Worm (Caenorhabditis elegans) whole organism, mixed stage, embryonic: ENCODE data around the gene ZK354.7.

Experiments used
- bed-3 ChIP-seq: fragments of 200-800 bp; sonication (Bioruptor generic); optimal IDR thresholded peaks from 3 replicates; lab custom pipeline; 2018; ENCODE audit warnings: mild to moderate bottlenecking, missing genetic modification characterization, moderate library complexity, missing compliant biosample characterization
- hlh-1 ChIP-seq: fragments of 150-350 bp; optimal IDR thresholded peaks from 2 replicates; lab custom pipeline; 2014; ENCODE audit warnings: missing biosample characterization, missing genetic modification reagents, missing genetic modification characterization
- lin-13 ChIP-seq: fragments of 150-350 bp; optimal IDR thresholded peaks from 2 replicates; lab custom pipeline; 2014; ENCODE audit warnings: missing biosample characterization, missing genetic modification characterization
- nhr-237 ChIP-seq: fragments of 150-350 bp; optimal IDR thresholded peaks from 2 replicates; lab custom pipeline; 2014; ENCODE audit warnings: missing biosample characterization, missing genetic modification characterization
- nhr-28 ChIP-seq: fragments of 150-350 bp; optimal IDR thresholded peaks from 2 replicates; lab custom pipeline; 2014; ENCODE audit warnings: missing biosample characterization, missing genetic modification characterization

ce11 chrIV:5297436-5298012, 5.4 kb downstream of the ZK354.7 start, which contains the start of the genes ZK354.6 and msp-113:
- TF ChIP-seq nhr-28 (tag; lab: Kevin White, UChicago) = no peak
- TF ChIP-seq bed-3 (GFP tag; lab: Kevin White, UChicago) = no peak
- TF ChIP-seq nhr-237 = no peak
- no peak for TF ChIP-seq lin-13 (tag; lab: Kevin White, UChicago)
- no peak for TF ChIP-seq hlh-1
